Worm (Caenorhabditis elegans) whole organism, L4 larva: ENCODE results near the gene K08H2.10.

Experiments
- R02D3.7 ChIP-seq: fragments of 150-350 bp; sonication (generic microtip); optimal IDR thresholded peaks from 3 replicates; lab custom pipeline; 2014; ENCODE audit warnings: missing biosample characterization, missing genetic modification characterization
- aha-1 ChIP-seq: fragments of 150-350 bp; peaks from one replicate; lab custom pipeline; 2014; ENCODE audit warnings: missing biosample characterization, missing genetic modification characterization
- ama-1 ChIP-seq: fragments of 150-350 bp; optimal IDR thresholded peaks from 2 replicates; lab custom pipeline; 2014; ENCODE audit warnings: inconsistent platforms, mixed read lengths
- arid-1 ChIP-seq: fragments of 200-800 bp; sonication (Bioruptor generic); conservative IDR thresholded peaks from 2 replicates; pipeline ENCODE4 v1.3.6; 2022; ENCODE audit warnings: missing genetic modification reagents, missing genetic modification characterization, missing compliant biosample characterization
- ceh-20 ChIP-seq: fragments of 200-800 bp; sonication (Bioruptor generic); IDR thresholded peaks from 2 replicates; pipeline ENCODE4 v1.3.6; 2022; ENCODE audit warnings: missing genetic modification reagents, missing genetic modification characterization, missing compliant biosample characterization
- ceh-28 ChIP-seq: fragments of 150-350 bp; optimal IDR thresholded peaks from 2 replicates; lab custom pipeline; 2014; ENCODE audit warnings: missing biosample characterization, missing genetic modification reagents, missing genetic modification characterization
- ceh-32 ChIP-seq: sonication (generic microtip); optimal IDR thresholded peaks from 2 replicates; lab custom pipeline; 2016; ENCODE audit warnings: mild to moderate bottlenecking, missing genetic modification characterization, missing compliant biosample characterization; ENCODE audit not compliant: poor library complexity
- ceh-44 ChIP-seq: fragments of 200-800 bp; sonication (Bioruptor generic); IDR thresholded peaks from 2 replicates; pipeline ENCODE4 v1.3.6; 2022; ENCODE audit warnings: missing genetic modification reagents, missing genetic modification characterization, missing compliant biosample characterization
- ces-1 ChIP-seq: fragments of 150-350 bp; sonication (generic microtip); optimal IDR thresholded peaks from 4 replicates; lab custom pipeline; 2014; ENCODE audit warnings: missing biosample characterization, missing genetic modification reagents, missing genetic modification characterization
- daf-16 ChIP-seq, 3 experiments: sonication (generic microtip); optimal IDR thresholded peaks; 2 replicates each; lab custom pipeline; 2016 to 2017; ENCODE audit warnings: missing genetic modification characterization in 3 of 3, missing genetic modification reagents in 3 of 3, mild to moderate bottlenecking in 2 of 3, missing compliant biosample characterization in 2 of 3, missing biosample characterization in 1 of 3, moderate library complexity in 1 of 3
- daf-19 ChIP-seq: fragments of 200-800 bp; sonication (Bioruptor generic); conservative IDR thresholded peaks from 2 replicates; pipeline ENCODE4 v1.3.6; 2022; ENCODE audit warnings: missing genetic modification characterization, missing compliant biosample characterization
- dmd-6 ChIP-seq: fragments of 200-800 bp; sonication (Bioruptor generic); IDR thresholded peaks from 2 replicates; pipeline ENCODE4 v1.3.6; 2022; ENCODE audit warnings: missing genetic modification reagents, missing genetic modification characterization, missing compliant biosample characterization
- dmd-9 ChIP-seq: fragments of 200-800 bp; sonication (Bioruptor generic); IDR thresholded peaks from 2 replicates; pipeline ENCODE4 v1.3.6; 2022; ENCODE audit warnings: missing genetic modification reagents, missing genetic modification characterization, missing compliant biosample characterization
- dve-1 ChIP-seq: sonication (generic microtip); optimal IDR thresholded peaks from 2 replicates; lab custom pipeline; 2017; ENCODE audit warnings: antibody characterized with exemption, mild to moderate bottlenecking, missing genetic modification characterization, missing compliant biosample characterization; ENCODE audit not compliant: insufficient read depth
- egl-43 ChIP-seq: fragments of 200-800 bp; sonication (Bioruptor generic); IDR thresholded peaks from 2 replicates; pipeline ENCODE4 v1.3.6; 2022; ENCODE audit warnings: missing genetic modification reagents, missing genetic modification characterization, missing compliant biosample characterization
- fos-1 ChIP-seq: fragments of 150-350 bp; optimal IDR thresholded peaks from 2 replicates; lab custom pipeline; 2014; ENCODE audit warnings: missing biosample characterization, missing genetic modification characterization
- gei-8 ChIP-seq: fragments of 200-800 bp; sonication (Bioruptor generic); optimal IDR thresholded peaks from 2 replicates; lab custom pipeline; 2018; ENCODE audit warnings: mild to moderate bottlenecking, missing genetic modification characterization, missing compliant biosample characterization
- hlh-11 ChIP-seq: fragments of 200-800 bp; sonication (Bioruptor generic); optimal IDR thresholded peaks from 2 replicates; lab custom pipeline; 2018; ENCODE audit warnings: mild to moderate bottlenecking, missing genetic modification characterization, missing compliant biosample characterization
- hmg-1.1 ChIP-seq: fragments of 200-800 bp; sonication (Bioruptor generic); IDR thresholded peaks from 2 replicates; pipeline ENCODE4 v1.3.6; 2022; ENCODE audit warnings: missing genetic modification reagents, missing genetic modification characterization, missing compliant biosample characterization
- lim-7 ChIP-seq: fragments of 200-800 bp; sonication (Bioruptor generic); IDR thresholded peaks from 2 replicates; pipeline ENCODE4 v1.3.6; 2022; ENCODE audit warnings: missing genetic modification characterization, missing compliant biosample characterization
- lin-1 ChIP-seq: fragments of 200-800 bp; sonication (Bioruptor generic); IDR thresholded peaks from 2 replicates; pipeline ENCODE4 v1.3.6; 2022; ENCODE audit warnings: missing genetic modification reagents, missing genetic modification characterization, missing compliant biosample characterization
- lir-3 ChIP-seq: sonication (generic microtip); optimal IDR thresholded peaks from 2 replicates; lab custom pipeline; 2016; ENCODE audit warnings: mild to moderate bottlenecking, missing genetic modification characterization, missing compliant biosample characterization
- lsy-2 ChIP-seq, 2 experiments: fragments of 150-350 bp in 1 of 2; sonication (generic microtip) in 1 of 2; optimal IDR thresholded peaks; 2 replicates each; lab custom pipeline; 2014 to 2017; ENCODE audit warnings: missing biosample characterization in 2 of 2, missing genetic modification characterization in 2 of 2
- madf-5 ChIP-seq, 2 experiments: fragments of 200-800 bp; sonication (Bioruptor generic); IDR thresholded peaks; 2 replicates each; pipeline ENCODE4 v1.3.6; 2022; ENCODE audit warnings: missing compliant biosample characterization in 2 of 2, missing genetic modification characterization in 2 of 2
- mdl-1 ChIP-seq, 2 experiments: fragments of 150-350 bp in 1 of 2; sonication (generic microtip) in 1 of 2; optimal IDR thresholded peaks; 2 replicates each; lab custom pipeline; 2014 to 2017; ENCODE audit warnings: missing biosample characterization in 2 of 2, missing genetic modification characterization in 2 of 2
- mes-2 ChIP-seq: sonication (generic microtip); optimal IDR thresholded peaks from 2 replicates; lab custom pipeline; 2016; ENCODE audit warnings: missing genotype, mild to moderate bottlenecking, missing genetic modification characterization, missing compliant biosample characterization; ENCODE audit not compliant: poor library complexity, severe bottlenecking
- mxl-2 ChIP-seq: fragments of 200-800 bp; sonication (Bioruptor generic); conservative IDR thresholded peaks from 2 replicates; pipeline ENCODE4 v1.3.6; 2022; ENCODE audit warnings: missing genetic modification reagents, missing genetic modification characterization, missing compliant biosample characterization
- mxl-3 ChIP-seq: fragments of 200-800 bp; sonication (Bioruptor generic); optimal IDR thresholded peaks from 2 replicates; lab custom pipeline; 2018; ENCODE audit warnings: mild to moderate bottlenecking, missing genetic modification characterization, missing compliant biosample characterization
- nhr-10 ChIP-seq: fragments of 150-350 bp; optimal IDR thresholded peaks from 2 replicates; lab custom pipeline; 2014; ENCODE audit warnings: missing biosample characterization, missing genetic modification characterization
- nhr-11 ChIP-seq: fragments of 150-350 bp; optimal IDR thresholded peaks from 2 replicates; lab custom pipeline; 2014; ENCODE audit warnings: missing biosample characterization, missing genetic modification characterization
- nhr-28 ChIP-seq: fragments of 150-350 bp; optimal IDR thresholded peaks from 2 replicates; lab custom pipeline; 2014; ENCODE audit warnings: missing biosample characterization, missing genetic modification characterization
- nhr-41 ChIP-seq: fragments of 200-800 bp; sonication (Bioruptor generic); IDR thresholded peaks from 2 replicates; pipeline ENCODE4 v1.3.6; 2022; ENCODE audit warnings: missing genetic modification reagents, missing genetic modification characterization, missing compliant biosample characterization
- nhr-42 ChIP-seq: fragments of 200-800 bp; sonication (Bioruptor generic); IDR thresholded peaks from 2 replicates; pipeline ENCODE4 v1.3.6; 2022; ENCODE audit warnings: missing genetic modification characterization, missing compliant biosample characterization
- nhr-48 ChIP-seq: sonication (generic microtip); optimal IDR thresholded peaks from 2 replicates; lab custom pipeline; 2016; ENCODE audit warnings: mild to moderate bottlenecking, missing genetic modification characterization, missing compliant biosample characterization
- nhr-77 ChIP-seq: fragments of 150-350 bp; optimal IDR thresholded peaks from 2 replicates; lab custom pipeline; 2014; ENCODE audit warnings: missing biosample characterization, missing genetic modification characterization
- php-3 ChIP-seq: fragments of 200-800 bp; sonication (Bioruptor generic); IDR thresholded peaks from 2 replicates; pipeline ENCODE4 v1.3.6; 2022; ENCODE audit warnings: missing genetic modification reagents, missing genetic modification characterization, missing compliant biosample characterization
- pqm-1 ChIP-seq: sonication (generic microtip); optimal IDR thresholded peaks from 2 replicates; lab custom pipeline; 2017; ENCODE audit warnings: missing biosample characterization, missing genetic modification characterization
- rbr-2 ChIP-seq: sonication (generic microtip); optimal IDR thresholded peaks from 2 replicates; lab custom pipeline; 2016; ENCODE audit warnings: missing genotype, missing genetic modification characterization, missing compliant biosample characterization
- set-16 ChIP-seq: fragments of 200-800 bp; sonication (Bioruptor generic); IDR thresholded peaks from 2 replicates; pipeline ENCODE4 v1.3.6; 2022; ENCODE audit warnings: missing genetic modification reagents, missing genetic modification characterization, missing compliant biosample characterization
- tra-1 ChIP-seq: fragments of 200-800 bp; sonication (Bioruptor generic); IDR thresholded peaks from 2 replicates; pipeline ENCODE4 v1.3.6; 2022; ENCODE audit warnings: missing genetic modification reagents, missing genetic modification characterization, missing compliant biosample characterization
- unc-39 ChIP-seq: sonication (generic microtip); optimal IDR thresholded peaks from 2 replicates; lab custom pipeline; 2017; ENCODE audit warnings: missing biosample characterization, missing genetic modification characterization
- unc-62 ChIP-seq, 3 experiments: fragments of 150-350 bp in 1 of 3; sonication (generic microtip); optimal IDR thresholded peaks in 2 of 3; peaks in 1 of 3; 1 replicate in 1 of 3; 2 replicates in 2 of 3; lab custom pipeline; 2014 to 2017; ENCODE audit warnings: missing biosample characterization in 3 of 3, missing genetic modification characterization in 3 of 3, missing genetic modification reagents in 3 of 3, missing genotype in 1 of 3
- zag-1 ChIP-seq: fragments of 150-350 bp; optimal IDR thresholded peaks from 2 replicates; lab custom pipeline; 2014; ENCODE audit warnings: missing biosample characterization, missing genetic modification characterization
- zfp-3 ChIP-seq: fragments of 200-800 bp; sonication (Bioruptor generic); conservative IDR thresholded peaks from 2 replicates; pipeline ENCODE4 v1.3.6; 2022; ENCODE audit warnings: missing genetic modification reagents, missing genetic modification characterization, missing compliant biosample characterization
- zip-11 ChIP-seq: fragments of 200-800 bp; sonication (Bioruptor generic); IDR thresholded peaks from 2 replicates; pipeline ENCODE4 v1.3.6; 2022; ENCODE audit warnings: missing genetic modification characterization, missing compliant biosample characterization
- zip-2 ChIP-seq: fragments of 150-350 bp; optimal IDR thresholded peaks from 2 replicates; lab custom pipeline; 2014; ENCODE audit warnings: missing biosample characterization, missing genetic modification characterization

The K08H2.10 gene

ce11 chrX:13257577-13257976 lies at the start of gene K08H2.10:
Gene K08H2.10 (plus strand): TSS chrX:13257806.
- TF ChIP-seq ceh-20 (GFP tag; lab: Robert Waterston, UW): peak; percentile 72; the same call in 1 of the 2 replicates
- no peak for TF ChIP-seq mes-2
- peak; percentile 35 for TF ChIP-seq nhr-77
- TF ChIP-seq php-3: peak; percentile 100
- TF ChIP-seq gei-8: no peak
- TF ChIP-seq hlh-11 (tag; lab: Kevin White, UChicago): peak; percentile 81
- no peak for TF ChIP-seq mxl-3 (GFP tag; lab: Kevin White, UChicago)
- peak; percentile 66 for TF ChIP-seq nhr-28 (tag; lab: Kevin White, UChicago)
- peak; percentile 44; the same call in 1 of the 2 replicates for TF ChIP-seq nhr-41 (GFP tag; lab: Robert Waterston, UW)
- TF ChIP-seq unc-62 (GFP tag; optimal IDR thresholded peaks at IDR 0.05 in 1 of 2; lab: Kevin White, UChicago): peak in 1 of 2 experiments; percentile 82
- TF ChIP-seq unc-62 (tag; optimal IDR thresholded peaks at IDR 0.05; lab: Kevin White, UChicago): no peak
- no peak for TF ChIP-seq fos-1 (tag; lab: Kevin White, UChicago)
- TF ChIP-seq nhr-48: peak; percentile 7
- TF ChIP-seq hmg-1.1 (GFP tag; lab: Robert Waterston, UW): 0 out of 2 replicates have a peak, but pooled peaks have one; percentile 16
- TF ChIP-seq lim-7 (GFP tag; lab: Robert Waterston, UW): no peak
- peak; percentile 55 for TF ChIP-seq dve-1 (tag; lab: Kevin White, UChicago)
- no peak for TF ChIP-seq dmd-9 (GFP tag; lab: Robert Waterston, UW)
- TF ChIP-seq ces-1 (GFP tag; lab: Kevin White, UChicago): no peak
- no peak for TF ChIP-seq zip-11 (GFP tag; lab: Robert Waterston, UW)
- TF ChIP-seq pqm-1 (tag; lab: Kevin White, UChicago): peak; percentile 88
- TF ChIP-seq tra-1: peak; percentile 98
- TF ChIP-seq daf-19: no peak
- 0 out of 2 replicates have a peak, but pooled peaks have one; percentile 31 for TF ChIP-seq lin-1 (GFP tag; lab: Robert Waterston, UW)
- no peak for TF ChIP-seq lir-3 (tag; lab: Kevin White, UChicago)
- TF ChIP-seq mxl-2: no peak
- peak in 1 of 2 experiments; percentile 28 for TF ChIP-seq daf-16 (GFP tag; optimal IDR thresholded peaks at IDR 0.05; lab: Kevin White, UChicago)
- TF ChIP-seq daf-16 (tag; optimal IDR thresholded peaks at IDR 0.05; lab: Kevin White, UChicago): peak; percentile 39
- TF ChIP-seq egl-43 (GFP tag; lab: Robert Waterston, UW): no peak
- TF ChIP-seq R02D3.7 (tag; lab: Kevin White, UChicago): no peak
- peak; percentile 94 for TF ChIP-seq dmd-6 (GFP tag; lab: Robert Waterston, UW)
- TF ChIP-seq, all 104 proteins: peak for 15

- TF ChIP-seq set-16 (GFP tag; lab: Robert Waterston, UW) (peak; percentile 27; the same call in 1 of the 2 replicates), unc-62 (GFP tag; optimal IDR thresholded peaks at IDR 0.05 in 1 of 2; lab: Kevin White, UChicago) (peak in 1 of 2 experiments; percentile 53), unc-62 (tag; optimal IDR thresholded peaks at IDR 0.05; lab: Kevin White, UChicago) (no peak), aha-1 (tag; lab: Kevin White, UChicago) (peak; percentile 85), rbr-2 (tag; lab: Kevin White, UChicago) (no peak), madf-5 (GFP tag; IDR thresholded peaks at IDR 0.05; lab: Robert Waterston, UW) (no peak), hmg-1.1 (GFP tag; lab: Robert Waterston, UW) (0 out of 2 replicates have a peak, but pooled peaks have one; percentile 14)
These were observed 48.6 kb upstream of the K08H2.10 start for ce11 chrX:13209026-13209425.

- TF ChIP-seq lsy-2 (tag; optimal IDR thresholded peaks at IDR 0.05; lab: Kevin White, UChicago): peak in 1 of 2 experiments; percentile 61
- TF ChIP-seq hmg-1.1 (GFP tag; lab: Robert Waterston, UW): peak; percentile 57
- no peak for TF ChIP-seq nhr-10 (tag; lab: Kevin White, UChicago)
- peak in 1 of 2 experiments; percentile 32 for TF ChIP-seq mdl-1 (tag; optimal IDR thresholded peaks at IDR 0.05; lab: Kevin White, UChicago)
- no peak for TF ChIP-seq dmd-6 (GFP tag; lab: Robert Waterston, UW)
- 0 out of 2 replicates have a peak, but pooled peaks have one; percentile 18 for TF ChIP-seq egl-43 (GFP tag; lab: Robert Waterston, UW)
- TF ChIP-seq nhr-42 (GFP tag; lab: Robert Waterston, UW): no peak
- TF ChIP-seq ceh-20 (GFP tag; lab: Robert Waterston, UW): no peak
- TF ChIP-seq ceh-32 (tag; lab: Kevin White, UChicago): no peak
- no peak for TF ChIP-seq nhr-28 (tag; lab: Kevin White, UChicago)
- no peak for TF ChIP-seq dmd-9 (GFP tag; lab: Robert Waterston, UW)
- no peak for TF ChIP-seq unc-39 (tag; lab: Kevin White, UChicago)
- TF ChIP-seq zip-2 (tag; lab: Kevin White, UChicago): no peak
- TF ChIP-seq pqm-1 (tag; lab: Kevin White, UChicago): no peak
- TF ChIP-seq nhr-11: no peak
- TF ChIP-seq ceh-28 (tag; lab: Kevin White, UChicago): no peak
- TF ChIP-seq zfp-3 (GFP tag; lab: Robert Waterston, UW): no peak
- TF ChIP-seq mxl-2: no peak
- no peak for TF ChIP-seq ama-1 (lab: Kevin White, UChicago)
- TF ChIP-seq arid-1 (GFP tag; lab: Robert Waterston, UW): no peak
- no peak for TF ChIP-seq zag-1 (tag; lab: Kevin White, UChicago)
- no peak for TF ChIP-seq ceh-44 (GFP tag; lab: Robert Waterston, UW)
- peak; percentile 10 for TF ChIP-seq hlh-11 (tag; lab: Kevin White, UChicago)
These were observed 47.1 kb upstream of the K08H2.10 start for ce11 chrX:13210478-13210877.
